Worm (Caenorhabditis elegans): ENCODE data around the gene srlf-35.

The srlf-35 gene

ce11 chrV:500535-500934 is 3.3 kb upstream of the srlf-35 start (continued):
- TF ChIP-seq ets-5 (GFP tag; IDR thresholded peaks at IDR 0.05), result no peak

ce11 chrV:501230-501629 is 2.6 kb upstream of the srlf-35 start, which contains the start of gene str-256:
Gene str-256 (minus strand): TSS chrV:501330.
- TF ChIP-seq unc-130 (tag; optimal IDR thresholded peaks at IDR 0.05) (no peak), nhr-11 (tag; optimal IDR thresholded peaks at IDR 0.05) (no peak), xbp-1 (tag; optimal IDR thresholded peaks at IDR 0.05) (no peak), tlp-1 (tag; optimal IDR thresholded peaks at IDR 0.05) (no peak), egl-13 (tag; optimal IDR thresholded peaks at IDR 0.05) (no peak), ceh-63 (GFP tag; optimal IDR thresholded peaks at IDR 0.05) (no peak), nhr-20 (tag; optimal IDR thresholded peaks at IDR 0.05) (no peak), lin-15B (tag; optimal IDR thresholded peaks at IDR 0.05) (no peak), tbx-2 (tag; optimal IDR thresholded peaks at IDR 0.05) (no peak), nhr-28 (tag; optimal IDR thresholded peaks at IDR 0.05) (no peak), nhr-237 (tag; optimal IDR thresholded peaks at IDR 0.05) (no peak), unc-98 (GFP tag; IDR thresholded peaks at IDR 0.05) (no peak), lin-39 (tag; optimal IDR thresholded peaks at IDR 0.05) (no peak), snu-23 (GFP tag; optimal IDR thresholded peaks at IDR 0.05) (no peak), nhr-77 (tag; optimal IDR thresholded peaks at IDR 0.05) (no peak), ceh-90 (tag; optimal IDR thresholded peaks at IDR 0.05) (no peak)

ce11 chrV:502803-503273 is 990 bp upstream of the srlf-35 start, which contains the start of gene T01G6.10:
Gene T01G6.10 (minus strand): TSS chrV:503223.
- no peak for TF ChIP-seq nhr-77 (tag; optimal IDR thresholded peaks at IDR 0.05)
- no peak for TF ChIP-seq nhr-28 (tag; optimal IDR thresholded peaks at IDR 0.05)

ce11 chrV:505191-505590 is 1.4 kb downstream of the srlf-35 start, which contains the start of gene srlf-19:
Gene srlf-19 (plus strand): TSS chrV:505491.
- no peak for TF ChIP-seq nhr-47 (tag; optimal IDR thresholded peaks at IDR 0.05)
- TF ChIP-seq elt-2 (tag; optimal IDR thresholded peaks at IDR 0.05), result no peak
- TF ChIP-seq dsc-1 (tag; optimal IDR thresholded peaks at IDR 0.05), result no peak
- TF ChIP-seq nhr-12 (tag; optimal IDR thresholded peaks at IDR 0.05), result no peak
- TF ChIP-seq swsn-7 (tag; optimal IDR thresholded peaks at IDR 0.05), result no peak
- TF ChIP-seq fos-1 (tag; optimal IDR thresholded peaks at IDR 0.05), result no peak
- TF ChIP-seq alr-1 (tag; optimal IDR thresholded peaks at IDR 0.05; ENCODE audit: borderline replicate concordance), result no peak
- no peak for TF ChIP-seq sox-4 (tag; optimal IDR thresholded peaks at IDR 0.05)
- TF ChIP-seq ces-1 (GFP tag; optimal IDR thresholded peaks at IDR 0.05), result no peak
- no peak for TF ChIP-seq ceh-88 (GFP tag; IDR thresholded peaks at IDR 0.05)
- TF ChIP-seq lir-3 (tag; optimal IDR thresholded peaks at IDR 0.05; ENCODE audit: poor library complexity), result no peak
- TF ChIP-seq egl-27 (tag; optimal IDR thresholded peaks at IDR 0.05), result no peak
- no peak for TF ChIP-seq rnt-1 (tag; optimal IDR thresholded peaks at IDR 0.05)
- TF ChIP-seq unc-62 (GFP tag; optimal IDR thresholded peaks at IDR 0.05), result no peak
- no peak for TF ChIP-seq hlh-4 (tag; optimal IDR thresholded peaks at IDR 0.05)

- no peak for TF ChIP-seq nhr-12 (tag; optimal IDR thresholded peaks at IDR 0.05)
- TF ChIP-seq lin-15B (tag; optimal IDR thresholded peaks at IDR 0.05), result no peak
- TF ChIP-seq lsy-2 (tag; optimal IDR thresholded peaks at IDR 0.05), result no peak
- no peak for TF ChIP-seq lin-35 (GFP tag; optimal IDR thresholded peaks at IDR 0.05)
- no peak for TF ChIP-seq unc-130 (tag; optimal IDR thresholded peaks at IDR 0.05)
- no peak for TF ChIP-seq zag-1 (tag; optimal IDR thresholded peaks at IDR 0.05)
- TF ChIP-seq blmp-1 (tag; optimal IDR thresholded peaks at IDR 0.05), result no peak
- no peak for TF ChIP-seq nhr-85 (tag)
- TF ChIP-seq mdl-1 (tag; optimal IDR thresholded peaks at IDR 0.05), result no peak
- TF ChIP-seq nhr-28 (tag; optimal IDR thresholded peaks at IDR 0.05), result no peak
- TF ChIP-seq mep-1 (tag; optimal IDR thresholded peaks at IDR 0.05), result no peak
- no peak for TF ChIP-seq nhr-11 (tag; optimal IDR thresholded peaks at IDR 0.05)
Observed at ce11 chrV:512420-512819, 8.6 kb downstream of the srlf-35 start, which contains the start of gene srh-37. Gene srh-37 (minus strand): TSS chrV:512520.

All from whole organism, L1 larva.